Fruit fly (Drosophila melanogaster): ENCODE data around the gene CG8509.

- TF ChIP-seq CG4496 (GFP tag; IDR thresholded peaks at IDR 0.05) (no peak), CG8301 (tag; optimal IDR thresholded peaks at IDR 0.05) (no peak), CG32121 (GFP tag; IDR thresholded peaks at IDR 0.05) (no peak), fd96Ca (GFP tag; IDR thresholded peaks at IDR 0.05) (no peak), CG15710 (tag; optimal IDR thresholded peaks at IDR 0.05) (no peak), CG8159 (tag; optimal IDR thresholded peaks at IDR 0.05) (no peak), EcR (GFP tag; optimal IDR thresholded peaks at IDR 0.05) (no peak), CG17806 (tag; optimal IDR thresholded peaks at IDR 0.05) (no peak), CG13204 (GFP tag; optimal IDR thresholded peaks at IDR 0.05) (no peak), D1 (tag; optimal IDR thresholded peaks at IDR 0.05) (no peak)
Measured at dm6 chrX:15818608-15819184, 9.3 kb downstream of the CG8509 start.

Data from whole organism, pupa.